Worm (Caenorhabditis elegans): ENCODE results near the gene Y110A2AR.1.

DNA sequence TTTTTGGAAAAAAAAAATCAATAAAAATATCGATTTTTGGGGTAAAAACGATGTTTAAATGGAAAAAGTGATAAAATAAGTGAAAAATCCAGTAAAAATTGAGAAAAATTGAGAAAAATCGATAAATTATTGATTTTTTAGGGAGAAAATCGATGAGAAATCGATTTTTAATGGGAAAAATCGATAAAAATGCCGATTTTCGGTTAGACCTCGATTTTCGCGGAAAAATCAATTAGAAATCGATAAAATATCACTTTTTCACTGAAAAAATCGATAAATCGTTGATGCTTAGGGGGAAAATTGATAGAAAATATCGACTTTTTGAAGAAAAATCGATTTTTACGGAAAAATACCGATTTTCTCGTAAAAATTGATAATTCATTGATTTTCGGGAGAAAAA, 18.4 kb upstream of the Y110A2AR.1 start:
- TF ChIP-seq mdl-1 (tag; optimal IDR thresholded peaks at IDR 0.05) = no peak
- TF ChIP-seq blmp-1 (tag; optimal IDR thresholded peaks at IDR 0.05; ENCODE audit: insufficient read depth) = no peak
- no peak for TF ChIP-seq lsy-2 (tag; optimal IDR thresholded peaks at IDR 0.05)
- TF ChIP-seq unc-62 (GFP tag; optimal IDR thresholded peaks at IDR 0.05) = no peak
- TF ChIP-seq mab-5 (tag; optimal IDR thresholded peaks at IDR 0.05) = no peak
- TF ChIP-seq ama-1 (optimal IDR thresholded peaks at IDR 0.05) = no peak
- no peak for TF ChIP-seq lin-39 (tag; optimal IDR thresholded peaks at IDR 0.05)
- TF ChIP-seq nhr-12 (tag; optimal IDR thresholded peaks at IDR 0.05) = no peak
- TF ChIP-seq egl-27 (tag; optimal IDR thresholded peaks at IDR 0.05) = no peak
- no peak for TF ChIP-seq skn-1 (tag; optimal IDR thresholded peaks at IDR 0.05)
- no peak for TF ChIP-seq ztf-4 (tag; optimal IDR thresholded peaks at IDR 0.05)
- no peak for TF ChIP-seq aly-2 (tag; optimal IDR thresholded peaks at IDR 0.05)
- no peak for TF ChIP-seq unc-39 (tag; optimal IDR thresholded peaks at IDR 0.05)

All from whole organism, L2 larva.